Worm (Caenorhabditis elegans) whole organism, L1 larva: ENCODE results near the gene K12B6.11.

Experiments
- C16A3.4 ChIP-seq: fragments of 150-350 bp; optimal IDR thresholded peaks from 2 replicates; lab custom pipeline; 2014; ENCODE audit warnings: missing biosample characterization, missing genetic modification characterization
- C34B4.2 ChIP-seq: sonication (generic microtip); optimal IDR thresholded peaks from 2 replicates; lab custom pipeline; 2017; ENCODE audit warnings: mild to moderate bottlenecking, missing genetic modification characterization, missing compliant biosample characterization
- Y116A8C.19 ChIP-seq: sonication (generic microtip); optimal IDR thresholded peaks from 2 replicates; lab custom pipeline; 2016; ENCODE audit warnings: missing compliant biosample characterization, missing genetic modification characterization, borderline replicate concordance
- aha-1 ChIP-seq: fragments of 150-350 bp; optimal IDR thresholded peaks from 2 replicates; lab custom pipeline; 2014; ENCODE audit warnings: missing biosample characterization, missing genetic modification characterization
- alr-1 ChIP-seq: fragments of 200-800 bp; sonication (Bioruptor generic); optimal IDR thresholded peaks from 2 replicates; lab custom pipeline; 2018; ENCODE audit warnings: borderline replicate concordance, mild to moderate bottlenecking, missing genetic modification characterization, missing compliant biosample characterization
- blmp-1 ChIP-seq: fragments of 150-350 bp; optimal IDR thresholded peaks from 2 replicates; lab custom pipeline; 2014; ENCODE audit warnings: missing biosample characterization, missing genetic modification characterization
- ceh-63 ChIP-seq: fragments of 200-800 bp; sonication (Bioruptor generic); optimal IDR thresholded peaks from 2 replicates; lab custom pipeline; 2018; ENCODE audit warnings: mild to moderate bottlenecking, missing genetic modification characterization, missing compliant biosample characterization
- ceh-82 ChIP-seq, 3 experiments: fragments of 150-350 bp in 1 of 3; sonication (generic microtip) in 2 of 3; optimal IDR thresholded peaks; 2 replicates each; lab custom pipeline; 2014 to 2017; ENCODE audit warnings: missing biosample characterization in 3 of 3, missing genetic modification characterization in 3 of 3
- ceh-88 ChIP-seq: fragments of 200-800 bp; sonication (Bioruptor generic); IDR thresholded peaks from 2 replicates; pipeline ENCODE4 v1.3.6; 2022; ENCODE audit warnings: missing genetic modification characterization, missing compliant biosample characterization
- ceh-90 ChIP-seq: sonication (generic microtip); optimal IDR thresholded peaks from 2 replicates; lab custom pipeline; 2016; ENCODE audit warnings: missing genetic modification characterization, missing compliant biosample characterization
- ces-1 ChIP-seq: fragments of 150-350 bp; optimal IDR thresholded peaks from 2 replicates; lab custom pipeline; 2014; ENCODE audit warnings: missing biosample characterization, missing genetic modification reagents, missing genetic modification characterization
- dpl-1 ChIP-seq, 3 experiments: fragments of 150-350 bp in 2 of 3; sonication (generic microtip) in 1 of 3; optimal IDR thresholded peaks; 2 replicates each; lab custom pipeline; 2014 to 2017; ENCODE audit warnings: missing biosample characterization in 3 of 3, missing genetic modification characterization in 3 of 3, missing genetic modification reagents in 3 of 3
- dsc-1 ChIP-seq: sonication (generic microtip); optimal IDR thresholded peaks from 2 replicates; lab custom pipeline; 2016; ENCODE audit warnings: mild to moderate bottlenecking, missing genetic modification characterization, missing compliant biosample characterization
- elt-2 ChIP-seq: sonication (generic microtip); optimal IDR thresholded peaks from 2 replicates; lab custom pipeline; 2016; ENCODE audit warnings: missing genetic modification characterization, mild to moderate bottlenecking, inconsistent platforms, missing compliant biosample characterization, missing genetic modification reagents
- elt-3 ChIP-seq, 6 experiments: fragments of 150-350 bp in 1 of 6; sonication (generic microtip); optimal IDR thresholded peaks; 2 replicates each; lab custom pipeline; 2017 to 2018; ENCODE audit warnings: missing biosample characterization in 6 of 6, missing genetic modification characterization in 6 of 6, inconsistent platforms in 1 of 6
- ets-5 ChIP-seq: fragments of 200-800 bp; sonication (Bioruptor generic); IDR thresholded peaks from 2 replicates; pipeline ENCODE4 v1.3.6; 2022; ENCODE audit warnings: missing genetic modification characterization, missing compliant biosample characterization
- fkh-10 ChIP-seq: sonication (generic microtip); optimal IDR thresholded peaks from 2 replicates; lab custom pipeline; 2017; ENCODE audit warnings: missing biosample characterization, missing genetic modification reagents, missing genetic modification characterization
- fkh-8 ChIP-seq: sonication (generic microtip); optimal IDR thresholded peaks from 2 replicates; lab custom pipeline; 2016; ENCODE audit warnings: mild to moderate bottlenecking, missing genetic modification characterization, missing compliant biosample characterization
- fos-1 ChIP-seq: fragments of 150-350 bp; optimal IDR thresholded peaks from 2 replicates; lab custom pipeline; 2014; ENCODE audit warnings: missing biosample characterization, missing genetic modification characterization
- grh-1 ChIP-seq: fragments of 200-800 bp; sonication (Bioruptor generic); IDR thresholded peaks from 2 replicates; pipeline ENCODE4 v1.3.6; 2022; ENCODE audit warnings: missing genetic modification reagents, missing genetic modification characterization, missing compliant biosample characterization
- hlh-4 ChIP-seq: sonication (generic microtip); optimal IDR thresholded peaks from 2 replicates; lab custom pipeline; 2016; ENCODE audit warnings: mild to moderate bottlenecking, missing genetic modification characterization, missing compliant biosample characterization
- isw-1 ChIP-seq: fragments of 200-800 bp; sonication (Bioruptor generic); IDR thresholded peaks from 2 replicates; pipeline ENCODE4 v1.3.6; 2022; ENCODE audit warnings: missing genetic modification characterization, missing compliant biosample characterization
- lin-14 ChIP-seq: fragments of 200-800 bp; sonication (Bioruptor generic); optimal IDR thresholded peaks from 2 replicates; lab custom pipeline; 2018; ENCODE audit warnings: mild to moderate bottlenecking, missing genetic modification characterization, moderate library complexity, missing compliant biosample characterization
- mab-9 ChIP-seq: fragments of 200-800 bp; sonication (Bioruptor generic); IDR thresholded peaks from 2 replicates; pipeline ENCODE4 v1.3.6; 2022; ENCODE audit warnings: missing genetic modification reagents, missing genetic modification characterization, missing compliant biosample characterization
- mep-1 ChIP-seq: fragments of 150-350 bp; optimal IDR thresholded peaks from 2 replicates; lab custom pipeline; 2014; ENCODE audit warnings: missing biosample characterization, missing genetic modification characterization
- nhr-11 ChIP-seq: fragments of 150-350 bp; optimal IDR thresholded peaks from 2 replicates; lab custom pipeline; 2014; ENCODE audit warnings: missing biosample characterization, missing genetic modification characterization
- nhr-12 ChIP-seq: sonication (generic microtip); optimal IDR thresholded peaks from 2 replicates; lab custom pipeline; 2017; ENCODE audit warnings: missing biosample characterization, missing genetic modification characterization
- nhr-20 ChIP-seq: sonication (generic microtip); optimal IDR thresholded peaks from 2 replicates; lab custom pipeline; 2016; ENCODE audit warnings: mild to moderate bottlenecking, missing genetic modification characterization, missing compliant biosample characterization
- nhr-237 ChIP-seq: fragments of 150-350 bp; optimal IDR thresholded peaks from 2 replicates; lab custom pipeline; 2014; ENCODE audit warnings: missing biosample characterization, missing genetic modification characterization
- nhr-71 ChIP-seq: sonication (generic microtip); optimal IDR thresholded peaks from 2 replicates; lab custom pipeline; 2016; ENCODE audit warnings: mild to moderate bottlenecking, missing genetic modification characterization, moderate library complexity, missing compliant biosample characterization
- nhr-77 ChIP-seq: fragments of 150-350 bp; optimal IDR thresholded peaks from 2 replicates; lab custom pipeline; 2014; ENCODE audit warnings: missing biosample characterization, missing genetic modification characterization
- nhr-84 ChIP-seq: sonication (generic microtip); optimal IDR thresholded peaks from 2 replicates; lab custom pipeline; 2017; ENCODE audit warnings: missing biosample characterization, missing genetic modification characterization
- nhr-85 ChIP-seq: sonication (generic microtip); peaks from one replicate; lab custom pipeline; 2016; ENCODE audit warnings: missing genetic modification characterization, inconsistent platforms, missing compliant biosample characterization
- skn-1 ChIP-seq: fragments of 150-350 bp; optimal IDR thresholded peaks from 2 replicates; lab custom pipeline; 2014; ENCODE audit warnings: missing biosample characterization, missing genetic modification characterization
- snu-23 ChIP-seq: sonication (generic microtip); optimal IDR thresholded peaks from 2 replicates; lab custom pipeline; 2016; ENCODE audit warnings: missing genetic modification characterization, missing compliant biosample characterization
- sox-4 ChIP-seq: sonication (generic microtip); optimal IDR thresholded peaks from 2 replicates; lab custom pipeline; 2016; ENCODE audit warnings: missing genetic modification characterization, missing compliant biosample characterization
- swsn-7 ChIP-seq: sonication (generic microtip); optimal IDR thresholded peaks from 2 replicates; lab custom pipeline; 2016; ENCODE audit warnings: missing genetic modification characterization, missing compliant biosample characterization
- unc-130 ChIP-seq: fragments of 150-350 bp; optimal IDR thresholded peaks from 2 replicates; lab custom pipeline; 2017; ENCODE audit warnings: missing biosample characterization, missing genetic modification characterization, inconsistent platforms
- vab-15 ChIP-seq: sonication (generic microtip); optimal IDR thresholded peaks from 2 replicates; lab custom pipeline; 2017; ENCODE audit warnings: missing genotype, mild to moderate bottlenecking, missing genetic modification characterization, missing compliant biosample characterization
- xbp-1 ChIP-seq: sonication (generic microtip); optimal IDR thresholded peaks from 2 replicates; lab custom pipeline; 2016; ENCODE audit warnings: missing genetic modification characterization, missing compliant biosample characterization
- zag-1 ChIP-seq: fragments of 150-350 bp; optimal IDR thresholded peaks from 2 replicates; lab custom pipeline; 2014; ENCODE audit warnings: missing biosample characterization, missing genetic modification characterization
- zip-4 ChIP-seq: fragments of 200-800 bp; sonication (Bioruptor generic); optimal IDR thresholded peaks from 2 replicates; lab custom pipeline; 2018; ENCODE audit warnings: mild to moderate bottlenecking, missing genetic modification characterization, moderate library complexity, missing compliant biosample characterization

Gene K12B6.11

ce11 chrV:6319358-6319757 is 30.7 kb downstream of the K12B6.11 start (continued):
- no peak for TF ChIP-seq nhr-11 (tag; lab: Kevin White, UChicago)
- no peak for TF ChIP-seq ceh-90 (tag; lab: Kevin White, UChicago)
- no peak for TF ChIP-seq nhr-237 (tag; lab: Kevin White, UChicago)
- no peak for TF ChIP-seq aha-1
- TF ChIP-seq C16A3.4 (tag; lab: Kevin White, UChicago) = no peak
- no peak for TF ChIP-seq nhr-84 (tag; lab: Kevin White, UChicago)
- TF ChIP-seq vab-15 (tag; lab: Kevin White, UChicago) = no peak
- no peak for TF ChIP-seq isw-1 (GFP tag; lab: Robert Waterston, UW)
- TF ChIP-seq skn-1 (tag; lab: Kevin White, UChicago) = peak; percentile 18
- TF ChIP-seq hlh-4 (tag; lab: Kevin White, UChicago) = no peak
- no peak for TF ChIP-seq mab-9 (GFP tag; lab: Robert Waterston, UW)
- TF ChIP-seq dsc-1 (tag; lab: Kevin White, UChicago) = no peak
- TF ChIP-seq ceh-82 (tag; optimal IDR thresholded peaks at IDR 0.05; lab: Kevin White, UChicago) = no peak
- TF ChIP-seq fkh-8 = no peak
- no peak for TF ChIP-seq alr-1 (tag; lab: Kevin White, UChicago)
- no peak for TF ChIP-seq fkh-10 (GFP tag; lab: Kevin White, UChicago)
- no peak for TF ChIP-seq ceh-88 (GFP tag; lab: Robert Waterston, UW)
- TF ChIP-seq nhr-12 = no peak
- no peak for TF ChIP-seq zip-4 (GFP tag; lab: Kevin White, UChicago)
- TF ChIP-seq lin-14 (GFP tag; lab: Kevin White, UChicago) = peak; percentile 65
- no peak for TF ChIP-seq ets-5 (GFP tag; lab: Robert Waterston, UW)
- no peak for TF ChIP-seq C34B4.2 (tag; lab: Kevin White, UChicago)
- no peak for TF ChIP-seq swsn-7 (tag; lab: Kevin White, UChicago)
- TF ChIP-seq nhr-77 (tag; lab: Kevin White, UChicago) = no peak
- TF ChIP-seq nhr-85 (tag; lab: Kevin White, UChicago) = peak; percentile 96
- no peak for TF ChIP-seq Y116A8C.19
- TF ChIP-seq xbp-1 (tag; lab: Kevin White, UChicago) = no peak
- no peak for TF ChIP-seq fos-1 (tag; lab: Kevin White, UChicago)
- TF ChIP-seq unc-130 (tag; lab: Kevin White, UChicago) = no peak
- TF ChIP-seq dpl-1 (GFP tag; optimal IDR thresholded peaks at IDR 0.05; lab: Kevin White, UChicago) = no peak
- peak; percentile 11 for TF ChIP-seq mep-1 (tag; lab: Kevin White, UChicago)

DNA sequence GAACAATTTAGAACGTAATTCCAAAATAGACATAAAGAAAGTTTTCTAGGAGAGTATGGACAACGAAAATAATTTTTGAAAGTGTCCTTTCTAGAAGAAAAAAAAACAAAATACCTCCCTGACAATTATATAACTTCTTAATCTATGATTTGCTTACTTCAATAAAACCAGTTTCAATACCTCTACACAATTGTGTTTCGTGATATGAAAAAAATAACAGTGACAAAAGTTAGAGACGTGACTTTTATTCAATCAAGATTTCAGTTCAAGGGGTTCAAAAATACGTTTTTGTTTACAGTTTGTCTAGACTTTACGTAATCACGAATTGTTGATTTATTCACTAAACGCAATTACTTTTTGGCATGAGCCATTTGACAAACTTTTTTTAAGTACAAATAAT is 32.6 kb downstream of the K12B6.11 start:
- no peak for TF ChIP-seq ces-1
- TF ChIP-seq sox-4 (tag; lab: Kevin White, UChicago) = no peak
- no peak for TF ChIP-seq zag-1
- peak in 1 of 6 experiments; percentile 22 for TF ChIP-seq elt-3 (tag; optimal IDR thresholded peaks at IDR 0.05; lab: Kevin White, UChicago)
- TF ChIP-seq elt-2 (tag; lab: Kevin White, UChicago) = no peak

- peak; percentile 59 for TF ChIP-seq nhr-20 (tag; lab: Kevin White, UChicago)
- TF ChIP-seq lin-14 (GFP tag; lab: Kevin White, UChicago) = peak; percentile 33
- TF ChIP-seq grh-1 = peak; percentile 64; the same call in 1 of the 2 replicates
- no peak for TF ChIP-seq elt-2 (tag; lab: Kevin White, UChicago)
- peak; percentile 78 for TF ChIP-seq nhr-85 (tag; lab: Kevin White, UChicago)
- TF ChIP-seq ceh-63 = no peak
- TF ChIP-seq nhr-71 (tag; lab: Kevin White, UChicago) = peak; percentile 28
- TF ChIP-seq blmp-1 (tag; lab: Kevin White, UChicago) = peak; percentile 53
- TF ChIP-seq snu-23 (GFP tag; lab: Kevin White, UChicago) = peak; percentile 39
These were observed 33.1 kb downstream of the K12B6.11 start, which contains the start of gene T28C12.15 for ce11 chrV:6321733-6322198. Gene T28C12.15 (minus strand): TSS chrV:6321783.
